Worm (Caenorhabditis elegans) whole organism, L4 larva: Measurements from ENCODE around the gene nspg-7.2.

Experiments used
- D1046.2 ChIP-seq: fragments of 200-800 bp; sonication (Bioruptor generic); IDR thresholded peaks from 2 replicates; pipeline ENCODE4 v1.3.6; 2022; ENCODE audit warnings: missing genetic modification characterization, missing compliant biosample characterization
- F44E2.7 ChIP-seq: fragments of 200-800 bp; sonication (Bioruptor generic); IDR thresholded peaks from 2 replicates; pipeline ENCODE4 v2.1.2; 2022; ENCODE audit warnings: missing genetic modification characterization, missing compliant biosample characterization
- F49E8.2 ChIP-seq: sonication (generic microtip); optimal IDR thresholded peaks from 2 replicates; lab custom pipeline; 2016; ENCODE audit warnings: missing compliant biosample characterization, mild to moderate bottlenecking, missing genetic modification characterization, borderline replicate concordance
- R02D3.7 ChIP-seq: fragments of 150-350 bp; sonication (generic microtip); optimal IDR thresholded peaks from 3 replicates; lab custom pipeline; 2014; ENCODE audit warnings: missing biosample characterization, missing genetic modification characterization
- T20F7.1 ChIP-seq: fragments of 200-800 bp; sonication (Bioruptor generic); optimal IDR thresholded peaks from 2 replicates; lab custom pipeline; 2018; ENCODE audit warnings: mild to moderate bottlenecking, missing genetic modification characterization, missing compliant biosample characterization
- ZK337.2 ChIP-seq: fragments of 200-800 bp; sonication (Bioruptor generic); IDR thresholded peaks from 2 replicates; pipeline ENCODE4 v1.3.6; 2022; ENCODE audit warnings: missing genetic modification reagents, missing genetic modification characterization, missing compliant biosample characterization
- ZK546.5 ChIP-seq, 2 experiments: sonication (generic microtip); optimal IDR thresholded peaks; 2 replicates each; lab custom pipeline; 2017; ENCODE audit warnings: missing biosample characterization in 2 of 2, missing genetic modification characterization in 2 of 2
- aly-2 ChIP-seq: sonication (generic microtip); optimal IDR thresholded peaks from 2 replicates; lab custom pipeline; 2018; ENCODE audit warnings: missing biosample characterization, missing genetic modification characterization
- ama-1 ChIP-seq: fragments of 150-350 bp; optimal IDR thresholded peaks from 2 replicates; lab custom pipeline; 2014; ENCODE audit warnings: inconsistent platforms, mixed read lengths
- ceh-32 ChIP-seq: sonication (generic microtip); optimal IDR thresholded peaks from 2 replicates; lab custom pipeline; 2016; ENCODE audit warnings: mild to moderate bottlenecking, missing genetic modification characterization, missing compliant biosample characterization; ENCODE audit not compliant: poor library complexity
- ceh-82 ChIP-seq: sonication (generic microtip); optimal IDR thresholded peaks from 2 replicates; lab custom pipeline; 2017; ENCODE audit warnings: missing biosample characterization, missing genetic modification characterization
- ces-1 ChIP-seq: fragments of 150-350 bp; sonication (generic microtip); optimal IDR thresholded peaks from 4 replicates; lab custom pipeline; 2014; ENCODE audit warnings: missing biosample characterization, missing genetic modification reagents, missing genetic modification characterization
- cey-2 ChIP-seq: sonication (generic microtip); optimal IDR thresholded peaks from 3 replicates; lab custom pipeline; 2017; ENCODE audit warnings: missing genetic modification characterization, mild to moderate bottlenecking, missing compliant biosample characterization, antibody characterized with exemption, borderline replicate concordance; ENCODE audit not compliant: insufficient read depth
- ctbp-1 ChIP-seq: fragments of 200-800 bp; sonication (Bioruptor generic); IDR thresholded peaks from 2 replicates; pipeline ENCODE4 v1.3.6; 2022; ENCODE audit warnings: missing genetic modification reagents, missing genetic modification characterization, missing compliant biosample characterization
- daf-19 ChIP-seq: fragments of 200-800 bp; sonication (Bioruptor generic); conservative IDR thresholded peaks from 2 replicates; pipeline ENCODE4 v1.3.6; 2022; ENCODE audit warnings: missing genetic modification characterization, missing compliant biosample characterization
- dmd-6 ChIP-seq: fragments of 200-800 bp; sonication (Bioruptor generic); IDR thresholded peaks from 2 replicates; pipeline ENCODE4 v1.3.6; 2022; ENCODE audit warnings: missing genetic modification reagents, missing genetic modification characterization, missing compliant biosample characterization
- dmd-9 ChIP-seq: fragments of 200-800 bp; sonication (Bioruptor generic); IDR thresholded peaks from 2 replicates; pipeline ENCODE4 v1.3.6; 2022; ENCODE audit warnings: missing genetic modification reagents, missing genetic modification characterization, missing compliant biosample characterization
- duxl-1 ChIP-seq: sonication (generic microtip); optimal IDR thresholded peaks from 2 replicates; lab custom pipeline; 2016; ENCODE audit warnings: mild to moderate bottlenecking, missing genetic modification characterization, moderate library complexity, missing compliant biosample characterization; ENCODE audit not compliant: poor library complexity
- dve-1 ChIP-seq: sonication (generic microtip); optimal IDR thresholded peaks from 2 replicates; lab custom pipeline; 2017; ENCODE audit warnings: antibody characterized with exemption, mild to moderate bottlenecking, missing genetic modification characterization, missing compliant biosample characterization; ENCODE audit not compliant: insufficient read depth
- egl-27 ChIP-seq: sonication (generic microtip); optimal IDR thresholded peaks from 3 replicates; lab custom pipeline; 2017; ENCODE audit warnings: missing biosample characterization, missing genetic modification reagents, missing genetic modification characterization
- fkh-10 ChIP-seq: fragments of 150-350 bp; optimal IDR thresholded peaks from 2 replicates; lab custom pipeline; 2014; ENCODE audit warnings: missing biosample characterization, missing genetic modification reagents, missing genetic modification characterization
- jun-1 ChIP-seq: fragments of 150-350 bp; optimal IDR thresholded peaks from 2 replicates; lab custom pipeline; 2014; ENCODE audit warnings: missing biosample characterization, missing genetic modification reagents, missing genetic modification characterization
- lin-1 ChIP-seq: fragments of 200-800 bp; sonication (Bioruptor generic); IDR thresholded peaks from 2 replicates; pipeline ENCODE4 v1.3.6; 2022; ENCODE audit warnings: missing genetic modification reagents, missing genetic modification characterization, missing compliant biosample characterization
- lin-13 ChIP-seq: fragments of 150-350 bp; optimal IDR thresholded peaks from 2 replicates; lab custom pipeline; 2014; ENCODE audit warnings: missing biosample characterization, missing genetic modification reagents, missing genetic modification characterization
- lin-29 ChIP-seq: fragments of 200-800 bp; sonication (Bioruptor generic); IDR thresholded peaks from 2 replicates; pipeline ENCODE4 v1.3.6; 2022; ENCODE audit warnings: missing genetic modification reagents, missing genetic modification characterization, missing compliant biosample characterization
- lin-39 ChIP-seq: fragments of 150-350 bp; optimal IDR thresholded peaks from 2 replicates; lab custom pipeline; 2014; ENCODE audit warnings: missing biosample characterization, missing genetic modification reagents, missing genetic modification characterization
- lsy-2 ChIP-seq, 2 experiments: fragments of 150-350 bp in 1 of 2; sonication (generic microtip) in 1 of 2; optimal IDR thresholded peaks; 2 replicates each; lab custom pipeline; 2014 to 2017; ENCODE audit warnings: missing biosample characterization in 2 of 2, missing genetic modification characterization in 2 of 2
- mxl-3 ChIP-seq: fragments of 200-800 bp; sonication (Bioruptor generic); optimal IDR thresholded peaks from 2 replicates; lab custom pipeline; 2018; ENCODE audit warnings: mild to moderate bottlenecking, missing genetic modification characterization, missing compliant biosample characterization
- nhr-11 ChIP-seq: fragments of 150-350 bp; optimal IDR thresholded peaks from 2 replicates; lab custom pipeline; 2014; ENCODE audit warnings: missing biosample characterization, missing genetic modification characterization
- nhr-28 ChIP-seq: fragments of 150-350 bp; optimal IDR thresholded peaks from 2 replicates; lab custom pipeline; 2014; ENCODE audit warnings: missing biosample characterization, missing genetic modification characterization
- nhr-41 ChIP-seq: fragments of 200-800 bp; sonication (Bioruptor generic); IDR thresholded peaks from 2 replicates; pipeline ENCODE4 v1.3.6; 2022; ENCODE audit warnings: missing genetic modification reagents, missing genetic modification characterization, missing compliant biosample characterization
- nhr-42 ChIP-seq: fragments of 200-800 bp; sonication (Bioruptor generic); IDR thresholded peaks from 2 replicates; pipeline ENCODE4 v1.3.6; 2022; ENCODE audit warnings: missing genetic modification characterization, missing compliant biosample characterization
- nhr-48 ChIP-seq: sonication (generic microtip); optimal IDR thresholded peaks from 2 replicates; lab custom pipeline; 2016; ENCODE audit warnings: mild to moderate bottlenecking, missing genetic modification characterization, missing compliant biosample characterization
- nhr-76 ChIP-seq: fragments of 150-350 bp; optimal IDR thresholded peaks from 2 replicates; lab custom pipeline; 2014; ENCODE audit warnings: missing biosample characterization, missing genetic modification characterization
- nhr-77 ChIP-seq: fragments of 150-350 bp; optimal IDR thresholded peaks from 2 replicates; lab custom pipeline; 2014; ENCODE audit warnings: missing biosample characterization, missing genetic modification characterization
- pha-4 ChIP-seq, 2 experiments: fragments of 150-350 bp in 1 of 2; fragments of 200-800 bp in 1 of 2; sonication (Bioruptor generic) in 1 of 2; IDR thresholded peaks in 1 of 2; optimal IDR thresholded peaks in 1 of 2; 2 replicates each; pipeline versions ENCODE4 v1.3.6 to Lab custom; 2014 to 2022; ENCODE audit warnings: missing genetic modification characterization in 2 of 2, missing genetic modification reagents in 2 of 2, missing biosample characterization in 1 of 2, missing compliant biosample characterization in 1 of 2
- php-3 ChIP-seq: fragments of 200-800 bp; sonication (Bioruptor generic); IDR thresholded peaks from 2 replicates; pipeline ENCODE4 v1.3.6; 2022; ENCODE audit warnings: missing genetic modification reagents, missing genetic modification characterization, missing compliant biosample characterization
- pqm-1 ChIP-seq: sonication (generic microtip); optimal IDR thresholded peaks from 2 replicates; lab custom pipeline; 2017; ENCODE audit warnings: missing biosample characterization, missing genetic modification characterization
- rbr-2 ChIP-seq: sonication (generic microtip); optimal IDR thresholded peaks from 2 replicates; lab custom pipeline; 2016; ENCODE audit warnings: missing genotype, missing genetic modification characterization, missing compliant biosample characterization
- saeg-2 ChIP-seq: fragments of 200-800 bp; sonication (Bioruptor generic); IDR thresholded peaks from 2 replicates; pipeline ENCODE4 v1.3.6; 2022; ENCODE audit warnings: missing genetic modification reagents, missing genetic modification characterization, missing compliant biosample characterization
- sdz-12 ChIP-seq: fragments of 200-800 bp; sonication (Bioruptor generic); optimal IDR thresholded peaks from 2 replicates; lab custom pipeline; 2018; ENCODE audit warnings: mild to moderate bottlenecking, missing genetic modification characterization, missing compliant biosample characterization
- set-16 ChIP-seq: fragments of 200-800 bp; sonication (Bioruptor generic); IDR thresholded peaks from 2 replicates; pipeline ENCODE4 v1.3.6; 2022; ENCODE audit warnings: missing genetic modification reagents, missing genetic modification characterization, missing compliant biosample characterization
- skn-1 ChIP-seq: fragments of 150-350 bp; optimal IDR thresholded peaks from 2 replicates; lab custom pipeline; 2014; ENCODE audit warnings: missing biosample characterization, missing genetic modification characterization
- snpc-4 ChIP-seq: fragments of 150-350 bp; optimal IDR thresholded peaks from 2 replicates; lab custom pipeline; 2014; ENCODE audit warnings: missing biosample characterization, missing genetic modification characterization
- zag-1 ChIP-seq: fragments of 150-350 bp; optimal IDR thresholded peaks from 2 replicates; lab custom pipeline; 2014; ENCODE audit warnings: missing biosample characterization, missing genetic modification characterization
- zfp-2 ChIP-seq: sonication (generic microtip); optimal IDR thresholded peaks from 2 replicates; lab custom pipeline; 2016; ENCODE audit warnings: mild to moderate bottlenecking, missing genetic modification characterization, missing compliant biosample characterization

The nspg-7.2 gene

DNA sequence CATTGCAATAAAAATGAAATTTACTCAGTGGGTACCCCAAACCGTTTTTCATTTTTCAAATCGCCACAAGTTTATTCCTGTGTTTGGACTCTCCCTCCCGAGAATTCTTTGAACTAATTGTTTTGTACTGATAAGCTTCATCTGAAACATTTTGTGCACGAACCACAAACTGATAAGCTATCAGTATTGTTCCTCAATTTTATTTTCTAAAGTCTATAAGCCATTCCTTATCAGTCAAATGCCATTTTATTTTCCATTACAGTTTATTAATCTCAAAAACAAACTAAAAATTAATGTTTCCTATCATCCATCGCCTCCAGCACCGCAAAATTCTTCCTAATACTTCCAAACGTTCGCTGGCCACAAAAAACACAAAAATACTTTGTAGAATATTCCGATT is 4.5 kb downstream of the nspg-7.2 start (continued):
- no peak for TF ChIP-seq zag-1 (tag; lab: Kevin White, UChicago)
- no peak for TF ChIP-seq dmd-9 (GFP tag; lab: Robert Waterston, UW)
- TF ChIP-seq ama-1, result no peak
- TF ChIP-seq nhr-77, result peak; percentile 84
- no peak for TF ChIP-seq nhr-76
- no peak for TF ChIP-seq rbr-2 (tag; lab: Kevin White, UChicago)
- no peak for TF ChIP-seq R02D3.7 (tag; lab: Kevin White, UChicago)
- no peak for TF ChIP-seq lin-29 (GFP tag; lab: Robert Waterston, UW)
- no peak for TF ChIP-seq pha-4 (GFP tag; IDR thresholded peaks at IDR 0.05; lab: Robert Waterston, UW)
- no peak for TF ChIP-seq pha-4 (tag; optimal IDR thresholded peaks at IDR 0.05; lab: Kevin White, UChicago)
- no peak for TF ChIP-seq ceh-82
- TF ChIP-seq aly-2, result no peak
- no peak for TF ChIP-seq nhr-11 (tag; lab: Kevin White, UChicago)
- peak; percentile 69 for TF ChIP-seq php-3
- peak; percentile 87 for TF ChIP-seq dmd-6 (GFP tag; lab: Robert Waterston, UW)
- TF ChIP-seq lin-13 (GFP tag; lab: Kevin White, UChicago), result no peak
- TF ChIP-seq duxl-1 (tag; lab: Kevin White, UChicago), result no peak
- no peak for TF ChIP-seq D1046.2 (GFP tag; lab: Robert Waterston, UW)
- TF ChIP-seq zfp-2 (tag; lab: Kevin White, UChicago), result no peak
- TF ChIP-seq mxl-3, result peak; percentile 7
- TF ChIP-seq dve-1, result peak; percentile 82
- TF ChIP-seq pqm-1 (tag; lab: Kevin White, UChicago), result peak; percentile 99
- TF ChIP-seq nhr-28 (tag; lab: Kevin White, UChicago), result peak; percentile 98
- no peak for TF ChIP-seq saeg-2 (GFP tag; lab: Robert Waterston, UW)
- TF ChIP-seq fkh-10, result no peak
- no peak for TF ChIP-seq jun-1 (tag; lab: Kevin White, UChicago)
- TF ChIP-seq daf-19, result no peak
- TF ChIP-seq ces-1, result no peak
- no peak for TF ChIP-seq nhr-48 (tag; lab: Kevin White, UChicago)
- TF ChIP-seq ctbp-1 (GFP tag; lab: Robert Waterston, UW), result no peak
- TF ChIP-seq egl-27 (tag; lab: Kevin White, UChicago), result no peak
- no peak for TF ChIP-seq ZK546.5 (tag; optimal IDR thresholded peaks at IDR 0.05; lab: Kevin White, UChicago)
- no peak for TF ChIP-seq cey-2
- no peak for TF ChIP-seq snpc-4 (tag; lab: Kevin White, UChicago)
- TF ChIP-seq nhr-42 (GFP tag; lab: Robert Waterston, UW), result no peak
- no peak for TF ChIP-seq T20F7.1 (GFP tag; lab: Kevin White, UChicago)
- no peak for TF ChIP-seq set-16 (GFP tag; lab: Robert Waterston, UW)
- TF ChIP-seq nhr-41 (GFP tag; lab: Robert Waterston, UW), result no peak
- TF ChIP-seq sdz-12, result no peak
- TF ChIP-seq ZK337.2, result no peak
- peak; percentile 76 for TF ChIP-seq lin-1
- TF ChIP-seq lsy-2 (tag; optimal IDR thresholded peaks at IDR 0.05; lab: Kevin White, UChicago), result no peak
- TF ChIP-seq skn-1 (tag; lab: Kevin White, UChicago), result no peak
- TF ChIP-seq lin-39 (tag; lab: Kevin White, UChicago), result no peak
- TF ChIP-seq, all 104 proteins: peak for 10

DNA sequence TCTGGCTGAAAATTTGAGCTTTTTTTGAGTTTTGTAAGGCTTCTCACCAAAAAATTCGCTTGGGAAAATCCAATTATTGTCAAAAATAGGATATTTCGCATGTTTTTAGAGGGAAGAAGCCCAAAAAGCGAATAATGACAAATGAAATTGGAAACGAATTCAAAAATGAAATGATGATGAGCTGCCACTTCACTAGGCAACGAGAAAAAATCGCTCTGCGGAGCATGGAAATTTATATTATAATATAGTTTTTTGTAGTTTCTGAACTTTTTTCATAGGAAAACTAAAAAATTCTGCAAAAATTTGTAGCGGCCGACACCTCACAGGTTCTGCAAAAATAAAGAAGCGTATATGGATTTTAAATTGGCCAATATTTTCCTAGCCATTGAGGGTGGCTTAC is 5.2 kb downstream of the nspg-7.2 start, which contains the start of gene Y53G8AL.3:
TSS of gene Y53G8AL.3 (minus strand) at position 101 of the 400 bp plus-strand sequence.
- no peak for TF ChIP-seq F49E8.2 (tag; lab: Kevin White, UChicago)
- TF ChIP-seq ceh-32 (tag; lab: Kevin White, UChicago), result no peak
- no peak for TF ChIP-seq F44E2.7
- TF ChIP-seq, all 104 proteins: peak for 0
